ENCODE assay signal across 4 fruit fly cellular contexts in genomic region chrX:4965673-4966072, dm6.
A peak's percentile ranks its signal among the peaks of the same experiment; 100 is the strongest.
TF ChIP-seq lines count a peak whose summit lies in the region.

No protein-coding gene starts in this region.

- no peak for TF ChIP-seq CTCF in whole organism, embryonic (GFP tag; optimal IDR thresholded peaks at IDR 0.05; lab: Kevin White, UChicago)

TF ChIP-seq in whole organism, embryonic, 481 proteins besides CTCF, POLR2A, EP300 and RAD21:
- no peak for TF ChIP-seq Abd-B (GFP tag; optimal IDR thresholded peaks at IDR 0.05; lab: Kevin White, UChicago)
- no peak for TF ChIP-seq MBD-R2 (GFP tag; IDR thresholded peaks at IDR 0.05; lab: Robert Waterston, UW)
- no peak for TF ChIP-seq CG33213 (GFP tag; optimal IDR thresholded peaks at IDR 0.05; lab: Kevin White, UChicago)
- no peak for TF ChIP-seq dmrt11E (tag; optimal IDR thresholded peaks at IDR 0.05; lab: Kevin White, UChicago)
- TF ChIP-seq CG7745 (tag; optimal IDR thresholded peaks at IDR 0.05; lab: Kevin White, UChicago), result no peak
- peak; percentile 48 for TF ChIP-seq Drgx (GFP tag; IDR thresholded peaks at IDR 0.05; lab: Robert Waterston, UW)
- no peak for TF ChIP-seq sna (GFP tag; IDR thresholded peaks at IDR 0.05; lab: Robert Waterston, UW; ENCODE audit: partially characterized antibody)
- TF ChIP-seq sens (GFP tag; lab: Kevin White, UChicago), result peak; percentile 67
- TF ChIP-seq CG13123 (GFP tag; optimal IDR thresholded peaks at IDR 0.05; lab: Kevin White, UChicago), result no peak
- TF ChIP-seq bsh (GFP tag; optimal IDR thresholded peaks at IDR 0.05; lab: Kevin White, UChicago), result peak in 1 of 2 experiments; percentile 12
- 0 out of 3 replicates have a peak, but pooled peaks have one; percentile 8 for TF ChIP-seq row (GFP tag; IDR thresholded peaks at IDR 0.05; lab: Robert Waterston, UW)
- no peak for TF ChIP-seq Ravus (GFP tag; IDR thresholded peaks at IDR 0.05; lab: Robert Waterston, UW)
- TF ChIP-seq CG10543 (GFP tag; optimal IDR thresholded peaks at IDR 0.05; lab: Kevin White, UChicago), result no peak
- no peak for TF ChIP-seq NFAT (GFP tag; IDR thresholded peaks at IDR 0.05; lab: Robert Waterston, UW)

TF ChIP-seq in whole organism, prepupa, 60 proteins besides CTCF, POLR2A, EP300 and RAD21 (continues in another document):
- TF ChIP-seq fkh (GFP tag; optimal IDR thresholded peaks at IDR 0.05; lab: Kevin White, UChicago) (no peak), Met (GFP tag; optimal IDR thresholded peaks at IDR 0.05; lab: Kevin White, UChicago) (peak; percentile 29), Sox14 (GFP tag; optimal IDR thresholded peaks at IDR 0.05; lab: Kevin White, UChicago) (peak; percentile 22), CG16779 (tag; optimal IDR thresholded peaks at IDR 0.05; lab: Kevin White, UChicago) (peak; percentile 26), acj6 (GFP tag; optimal IDR thresholded peaks at IDR 0.05; lab: Kevin White, UChicago) (peak; percentile 11), svp (GFP tag; lab: Kevin White, UChicago) (peak; percentile 60), CG4318 (GFP tag; optimal IDR thresholded peaks at IDR 0.05; lab: Kevin White, UChicago) (peak; percentile 38), dac (GFP tag; optimal IDR thresholded peaks at IDR 0.05; lab: Kevin White, UChicago) (peak; percentile 52), Eip93F (GFP tag; optimal IDR thresholded peaks at IDR 0.05; lab: Kevin White, UChicago) (no peak), Ets96B (tag; optimal IDR thresholded peaks at IDR 0.05; lab: Kevin White, UChicago) (no peak), CG10669 (GFP tag; optimal IDR thresholded peaks at IDR 0.05; lab: Kevin White, UChicago) (no peak), salr (GFP tag; optimal IDR thresholded peaks at IDR 0.05; lab: Kevin White, UChicago) (peak in 1 of 2 experiments; percentile 42), pdm3 (GFP tag; optimal IDR thresholded peaks at IDR 0.05; lab: Kevin White, UChicago) (peak; percentile 29), CG6792 (GFP tag; optimal IDR thresholded peaks at IDR 0.05; lab: Kevin White, UChicago) (no peak), Sox102F (GFP tag; optimal IDR thresholded peaks at IDR 0.05; lab: Kevin White, UChicago) (no peak), Smox (GFP tag; optimal IDR thresholded peaks at IDR 0.05; lab: Kevin White, UChicago) (no peak), Eip78C (GFP tag; lab: Kevin White, UChicago) (peak; percentile 87), CG8632 (GFP tag; optimal IDR thresholded peaks at IDR 0.05; lab: Kevin White, UChicago) (no peak), CG9139 (GFP tag; optimal IDR thresholded peaks at IDR 0.05; lab: Kevin White, UChicago) (no peak), eg (GFP tag; IDR thresholded peaks at IDR 0.05; lab: Robert Waterston, UW) (peak; percentile 81), Lpt (GFP tag; optimal IDR thresholded peaks at IDR 0.05; lab: Kevin White, UChicago) (peak; percentile 21), CG31627 (GFP tag; optimal IDR thresholded peaks at IDR 0.05; lab: Kevin White, UChicago) (no peak), CG11294 (GFP tag; IDR thresholded peaks at IDR 0.05; lab: Robert Waterston, UW) (peak; percentile 42), CG10631 (GFP tag; optimal IDR thresholded peaks at IDR 0.05; lab: Kevin White, UChicago) (peak; percentile 53), CG7368 (GFP tag; optimal IDR thresholded peaks at IDR 0.05; lab: Kevin White, UChicago) (no peak), CG32006 (GFP tag; optimal IDR thresholded peaks at IDR 0.05; lab: Kevin White, UChicago) (peak; percentile 81), CG8119 (GFP tag; IDR thresholded peaks at IDR 0.05; lab: Robert Waterston, UW) (peak; percentile 82)

TF ChIP-seq in whole organism, pupa, 21 proteins besides CTCF, POLR2A, EP300 and RAD21:
- TF ChIP-seq EcR (GFP tag; optimal IDR thresholded peaks at IDR 0.05; lab: Kevin White, UChicago) (no peak), fd96Ca (GFP tag; IDR thresholded peaks at IDR 0.05; lab: Robert Waterston, UW) (peak; percentile 77), CG32121 (GFP tag; IDR thresholded peaks at IDR 0.05; lab: Robert Waterston, UW) (peak; percentile 65), CG8301 (tag; optimal IDR thresholded peaks at IDR 0.05; lab: Kevin White, UChicago) (peak; percentile 54), Snoo (tag; optimal IDR thresholded peaks at IDR 0.05; lab: Kevin White, UChicago) (no peak), Pif1B (GFP tag; optimal IDR thresholded peaks at IDR 0.05; lab: Kevin White, UChicago) (peak; percentile 50), CG34367 (tag; optimal IDR thresholded peaks at IDR 0.05; lab: Kevin White, UChicago) (no peak), CG14655 (GFP tag; optimal IDR thresholded peaks at IDR 0.05; lab: Kevin White, UChicago) (peak; percentile 54), CG8159 (tag; optimal IDR thresholded peaks at IDR 0.05; lab: Kevin White, UChicago) (no peak), D1 (tag; optimal IDR thresholded peaks at IDR 0.05; lab: Kevin White, UChicago) (no peak), CG9948 (tag; optimal IDR thresholded peaks at IDR 0.05; lab: Kevin White, UChicago) (peak; percentile 29), CG15710 (tag; optimal IDR thresholded peaks at IDR 0.05; lab: Kevin White, UChicago) (peak; percentile 2), CG4496 (GFP tag; IDR thresholded peaks at IDR 0.05; lab: Robert Waterston, UW) (peak; percentile 64; the same call in 2 of the 3 replicates), CG12605 (GFP tag; IDR thresholded peaks at IDR 0.05; lab: Robert Waterston, UW) (peak; percentile 44; the same call in 1 of the 2 replicates), Pif1A (GFP tag; optimal IDR thresholded peaks at IDR 0.05; lab: Kevin White, UChicago) (peak; percentile 71), gl (tag; optimal IDR thresholded peaks at IDR 0.05; lab: Kevin White, UChicago) (no peak), Ets98B (GFP tag; IDR thresholded peaks at IDR 0.05; lab: Robert Waterston, UW) (peak; percentile 75)

TF ChIP-seq in whole organism, wandering third instar larva, 38 proteins besides CTCF, POLR2A, EP300 and RAD21:
- TF ChIP-seq fru (GFP tag; optimal IDR thresholded peaks at IDR 0.05; lab: Kevin White, UChicago), result peak; percentile 35
- peak; percentile 22 for TF ChIP-seq h (GFP tag; optimal IDR thresholded peaks at IDR 0.05; lab: Kevin White, UChicago)
- TF ChIP-seq usp (GFP tag; optimal IDR thresholded peaks at IDR 0.05; lab: Kevin White, UChicago), result no peak
- TF ChIP-seq psq (GFP tag; optimal IDR thresholded peaks at IDR 0.05; lab: Kevin White, UChicago), result peak; percentile 6
- TF ChIP-seq foxo (GFP tag; optimal IDR thresholded peaks at IDR 0.05; lab: Kevin White, UChicago), result peak in 1 of 2 experiments; percentile 18

Comparison
In these comparisons a context has a peak if more than half of its experiments do, and no peak if none do; other contexts are left out.
1. Of the 7 proteins assayed by ChIP-seq in both whole organism, embryonic and whole organism, prepupa: peak only in whole organism, embryonic: none; only in whole organism, prepupa: CG16779, Gug and Lpt; in both: none; in neither: 4.